Worm (Caenorhabditis elegans) whole organism, mixed stage, embryonic: Measurements from ENCODE around the gene srt-50.

Experiments used
- bed-3 ChIP-seq: fragments of 200-800 bp; sonication (Bioruptor generic); optimal IDR thresholded peaks from 3 replicates; lab custom pipeline; 2018; ENCODE audit warnings: mild to moderate bottlenecking, missing genetic modification characterization, moderate library complexity, missing compliant biosample characterization
- cnd-1 ChIP-seq: fragments of 200-800 bp; sonication (Bioruptor generic); optimal IDR thresholded peaks from 2 replicates; lab custom pipeline; 2018; ENCODE audit warnings: mild to moderate bottlenecking, missing genetic modification characterization, missing compliant biosample characterization
- elt-1 ChIP-seq: sonication (generic microtip); optimal IDR thresholded peaks from 2 replicates; lab custom pipeline; 2017; ENCODE audit warnings: missing genetic modification characterization, mild to moderate bottlenecking, missing compliant biosample characterization, antibody characterized with exemption, moderate library complexity, borderline replicate concordance; ENCODE audit not compliant: insufficient read depth
- elt-3 ChIP-seq: fragments of 150-350 bp; optimal IDR thresholded peaks from 2 replicates; lab custom pipeline; 2014; ENCODE audit warnings: missing biosample characterization, missing genetic modification characterization
- ham-2 ChIP-seq: fragments of 200-800 bp; sonication (Bioruptor generic); optimal IDR thresholded peaks from 2 replicates; lab custom pipeline; 2018; ENCODE audit warnings: mild to moderate bottlenecking, missing genetic modification characterization, missing compliant biosample characterization
- hlh-1 ChIP-seq: fragments of 150-350 bp; optimal IDR thresholded peaks from 2 replicates; lab custom pipeline; 2014; ENCODE audit warnings: missing biosample characterization, missing genetic modification reagents, missing genetic modification characterization
- lsy-2 ChIP-seq: fragments of 150-350 bp; optimal IDR thresholded peaks from 2 replicates; lab custom pipeline; 2014; ENCODE audit warnings: missing biosample characterization, missing genetic modification characterization
- mep-1 ChIP-seq: fragments of 150-350 bp; optimal IDR thresholded peaks from 2 replicates; lab custom pipeline; 2017; ENCODE audit warnings: missing biosample characterization, missing genetic modification reagents, missing genetic modification characterization, inconsistent platforms
- nhr-12 ChIP-seq: fragments of 150-350 bp; optimal IDR thresholded peaks from 2 replicates; lab custom pipeline; 2014; ENCODE audit warnings: missing biosample characterization, missing genetic modification characterization
- nhr-237 ChIP-seq: fragments of 150-350 bp; optimal IDR thresholded peaks from 2 replicates; lab custom pipeline; 2014; ENCODE audit warnings: missing biosample characterization, missing genetic modification characterization
- pha-4 ChIP-seq: fragments of 150-350 bp; optimal IDR thresholded peaks from 2 replicates; lab custom pipeline; 2018; ENCODE audit warnings: missing biosample characterization, missing genetic modification reagents, missing genetic modification characterization
- snpc-4 ChIP-seq: fragments of 150-350 bp; optimal IDR thresholded peaks from 2 replicates; lab custom pipeline; 2014; ENCODE audit warnings: missing biosample characterization, missing genetic modification characterization
- sptf-1 ChIP-seq: sonication (generic microtip); optimal IDR thresholded peaks from 2 replicates; lab custom pipeline; 2017; ENCODE audit warnings: mild to moderate bottlenecking, missing genetic modification characterization, moderate library complexity, missing compliant biosample characterization
- unc-62 ChIP-seq: fragments of 150-350 bp; optimal IDR thresholded peaks from 2 replicates; lab custom pipeline; 2014; ENCODE audit warnings: missing biosample characterization, missing genetic modification reagents, missing genetic modification characterization

ce11 chrIV:15028891-15029290, 45.6 kb upstream of the srt-50 start, which contains the start of gene Y41E3.8:
- no peak for TF ChIP-seq snpc-4 (tag; lab: Kevin White, UChicago)
- no peak for TF ChIP-seq elt-1
- no peak for TF ChIP-seq nhr-237
- TF ChIP-seq pha-4 (tag; lab: Kevin White, UChicago): no peak
- no peak for TF ChIP-seq mep-1
- TF ChIP-seq unc-62: no peak
- no peak for TF ChIP-seq cnd-1 (tag; lab: Kevin White, UChicago)
- no peak for TF ChIP-seq elt-3
- no peak for TF ChIP-seq bed-3 (GFP tag; lab: Kevin White, UChicago)
- no peak for TF ChIP-seq hlh-1 (tag; lab: Kevin White, UChicago)
- no peak for TF ChIP-seq ham-2 (GFP tag; lab: Kevin White, UChicago)
- TF ChIP-seq lsy-2: no peak
- no peak for TF ChIP-seq sptf-1
- no peak for TF ChIP-seq nhr-12 (tag; lab: Kevin White, UChicago)
